Worm (Caenorhabditis elegans): Measurements from ENCODE around the gene zig-4.

- no peak for TF ChIP-seq aha-1 (tag; optimal IDR thresholded peaks at IDR 0.05)
- no peak for TF ChIP-seq lin-39 (tag; optimal IDR thresholded peaks at IDR 0.05)
- no peak for TF ChIP-seq ztf-4 (tag; optimal IDR thresholded peaks at IDR 0.05)
- no peak for TF ChIP-seq isw-1 (GFP tag; IDR thresholded peaks at IDR 0.05)
- no peak for TF ChIP-seq jun-1 (tag; optimal IDR thresholded peaks at IDR 0.05)
- TF ChIP-seq tbx-2 (tag; optimal IDR thresholded peaks at IDR 0.05): no peak
- TF ChIP-seq egl-27 (tag; optimal IDR thresholded peaks at IDR 0.05): no peak
- TF ChIP-seq fos-1 (tag; optimal IDR thresholded peaks at IDR 0.05): no peak
- no peak for TF ChIP-seq ces-1 (GFP tag; optimal IDR thresholded peaks at IDR 0.05)
Measured at ce11 chrX:7902976-7903375, 22.3 kb upstream of the zig-4 start, which contains the start of gene C39D10.11.
